Fruit fly (Drosophila melanogaster): ENCODE measurements around the gene CG13044.

Gene CG13044

dm6 chr3L:16309972-16310371 lies 7.0 kb upstream of the CG13044 start (continued):
- peak; percentile 47 for TF ChIP-seq CG4318 (GFP tag; optimal IDR thresholded peaks at IDR 0.05)
- no peak for TF ChIP-seq CG9139 (GFP tag; optimal IDR thresholded peaks at IDR 0.05)
- no peak for TF ChIP-seq fd59A (GFP tag; optimal IDR thresholded peaks at IDR 0.05)
- peak; percentile 52 for TF ChIP-seq CG3919 (GFP tag; optimal IDR thresholded peaks at IDR 0.05)
- no peak for TF ChIP-seq Eip93F (GFP tag; optimal IDR thresholded peaks at IDR 0.05)
- TF ChIP-seq Eip75B (GFP tag; optimal IDR thresholded peaks at IDR 0.05) = peak; percentile 61
- no peak for TF ChIP-seq Blimp-1 (GFP tag; optimal IDR thresholded peaks at IDR 0.05)
- peak; percentile 10 for TF ChIP-seq Hr39 (GFP tag; optimal IDR thresholded peaks at IDR 0.05)
- peak; percentile 16 for TF ChIP-seq CG7368 (GFP tag; optimal IDR thresholded peaks at IDR 0.05)
- TF ChIP-seq CG11762 (GFP tag; optimal IDR thresholded peaks at IDR 0.05; ENCODE audit: insufficient read depth) = peak; percentile 8
- TF ChIP-seq esn (GFP tag; optimal IDR thresholded peaks at IDR 0.05) = no peak
- no peak for TF ChIP-seq CG31627 (GFP tag; optimal IDR thresholded peaks at IDR 0.05)
- TF ChIP-seq CG1621 (tag; optimal IDR thresholded peaks at IDR 0.05) = no peak
- peak; percentile 51 for TF ChIP-seq OdsH (GFP tag; optimal IDR thresholded peaks at IDR 0.05)
- TF ChIP-seq svp (GFP tag) = no peak
- TF ChIP-seq CG8319 (GFP tag; optimal IDR thresholded peaks at IDR 0.05) = no peak
- TF ChIP-seq lz (GFP tag; optimal IDR thresholded peaks at IDR 0.05) = peak; percentile 52
- no peak for TF ChIP-seq ss (GFP tag; optimal IDR thresholded peaks at IDR 0.05)
- TF ChIP-seq fkh (GFP tag; optimal IDR thresholded peaks at IDR 0.05) = no peak
- TF ChIP-seq Sox15 (GFP tag; optimal IDR thresholded peaks at IDR 0.05) = no peak
- peak; percentile 74 for TF ChIP-seq Eip78C (GFP tag)
- TF ChIP-seq CG34406 (GFP tag; optimal IDR thresholded peaks at IDR 0.05) = no peak
- TF ChIP-seq CG10631 (GFP tag; optimal IDR thresholded peaks at IDR 0.05) = peak; percentile 59
- no peak for TF ChIP-seq Sox102F (GFP tag; optimal IDR thresholded peaks at IDR 0.05)
- TF ChIP-seq net (GFP tag; optimal IDR thresholded peaks at IDR 0.05) = peak; percentile 29
- TF ChIP-seq CG15336 (GFP tag; IDR thresholded peaks at IDR 0.05) = peak; percentile 82
- TF ChIP-seq Hr38 (GFP tag; optimal IDR thresholded peaks at IDR 0.05) = no peak
- TF ChIP-seq vri (GFP tag; optimal IDR thresholded peaks at IDR 0.05) = no peak
- TF ChIP-seq dac (GFP tag; optimal IDR thresholded peaks at IDR 0.05) = peak; percentile 83
- peak; percentile 66 for TF ChIP-seq CG8119 (GFP tag; IDR thresholded peaks at IDR 0.05)
- TF ChIP-seq CG6854 (GFP tag; optimal IDR thresholded peaks at IDR 0.05) = no peak
- TF ChIP-seq Smox (GFP tag; optimal IDR thresholded peaks at IDR 0.05) = no peak

dm6 chr3L:16308380-16308779 lies 5.4 kb upstream of the CG13044 start, which contains the start of gene CG13042:
TSS of gene CG13042 (minus strand) at chr3L:16308480.
- TF ChIP-seq CG31627 (GFP tag; optimal IDR thresholded peaks at IDR 0.05) = no peak
- TF ChIP-seq CG8632 (GFP tag; optimal IDR thresholded peaks at IDR 0.05) = no peak
- no peak for TF ChIP-seq lz (GFP tag; optimal IDR thresholded peaks at IDR 0.05)
- TF ChIP-seq fd59A (GFP tag; optimal IDR thresholded peaks at IDR 0.05) = no peak
- TF ChIP-seq CG6792 (GFP tag; optimal IDR thresholded peaks at IDR 0.05) = no peak
- TF ChIP-seq CG16779 (tag; optimal IDR thresholded peaks at IDR 0.05) = no peak
- TF ChIP-seq CG10631 (GFP tag; optimal IDR thresholded peaks at IDR 0.05) = no peak
- TF ChIP-seq CG8319 (GFP tag; optimal IDR thresholded peaks at IDR 0.05) = no peak
- no peak for TF ChIP-seq CG7368 (GFP tag; optimal IDR thresholded peaks at IDR 0.05)

dm6 chr3L:16305820-16306650 lies 3.1 kb upstream of the CG13044 start, which contains the start of the genes CG13043 and CG13063:
TSS of gene CG13043 (minus strand) at chr3L:16305870.
TSS of gene CG13063 (plus strand) at chr3L:16306600.
- TF ChIP-seq Eip93F (GFP tag; optimal IDR thresholded peaks at IDR 0.05) = no peak
- peak; percentile 30 for TF ChIP-seq svp (GFP tag)

- TF ChIP-seq CG10669 (GFP tag; optimal IDR thresholded peaks at IDR 0.05) = no peak
- TF ChIP-seq Blimp-1 (GFP tag; optimal IDR thresholded peaks at IDR 0.05) = no peak
- TF ChIP-seq CG32006 (GFP tag; optimal IDR thresholded peaks at IDR 0.05) = no peak
- TF ChIP-seq eg (GFP tag; IDR thresholded peaks at IDR 0.05) = no peak
- no peak for TF ChIP-seq spab (GFP tag; optimal IDR thresholded peaks at IDR 0.05)
- no peak for TF ChIP-seq CG11902 (GFP tag; optimal IDR thresholded peaks at IDR 0.05)
- TF ChIP-seq Ets96B (tag; optimal IDR thresholded peaks at IDR 0.05) = no peak
- TF ChIP-seq Eip93F (GFP tag; optimal IDR thresholded peaks at IDR 0.05) = no peak
- no peak for TF ChIP-seq Ets21C (GFP tag; optimal IDR thresholded peaks at IDR 0.05)
- no peak for TF ChIP-seq CG8319 (GFP tag; optimal IDR thresholded peaks at IDR 0.05)
- TF ChIP-seq net (GFP tag; optimal IDR thresholded peaks at IDR 0.05) = no peak
Observed at dm6 chr3L:16303982-16304381, 1.0 kb upstream of the CG13044 start, which contains the start of gene CG43249. TSS of gene CG43249 (plus strand) at chr3L:16304282.

Data from whole organism, prepupa.